Fruit fly (Drosophila melanogaster) whole organism: ENCODE measurements around the gene ppk28.

Source experiments
- CG8478 ChIP-seq: fragments of >200 bp; optimal IDR thresholded peaks from 2 replicates; lab custom pipeline; 2018; ENCODE audit warnings: inconsistent platforms
- EcR ChIP-seq, 2 experiments: fragments of >200 bp; optimal IDR thresholded peaks; 2 replicates each; lab custom pipeline; 2017; ENCODE audit warnings: missing biosample characterization in 2 of 2, missing genetic modification characterization in 2 of 2, missing genetic modification reagents in 2 of 2
- psq ChIP-seq: fragments of >200 bp; optimal IDR thresholded peaks from 2 replicates; lab custom pipeline; 2017
- usp ChIP-seq: fragments of >200 bp; optimal IDR thresholded peaks from 2 replicates; lab custom pipeline; 2017; ENCODE audit warnings: missing biosample characterization, missing genetic modification characterization, mixed read lengths

DNA sequence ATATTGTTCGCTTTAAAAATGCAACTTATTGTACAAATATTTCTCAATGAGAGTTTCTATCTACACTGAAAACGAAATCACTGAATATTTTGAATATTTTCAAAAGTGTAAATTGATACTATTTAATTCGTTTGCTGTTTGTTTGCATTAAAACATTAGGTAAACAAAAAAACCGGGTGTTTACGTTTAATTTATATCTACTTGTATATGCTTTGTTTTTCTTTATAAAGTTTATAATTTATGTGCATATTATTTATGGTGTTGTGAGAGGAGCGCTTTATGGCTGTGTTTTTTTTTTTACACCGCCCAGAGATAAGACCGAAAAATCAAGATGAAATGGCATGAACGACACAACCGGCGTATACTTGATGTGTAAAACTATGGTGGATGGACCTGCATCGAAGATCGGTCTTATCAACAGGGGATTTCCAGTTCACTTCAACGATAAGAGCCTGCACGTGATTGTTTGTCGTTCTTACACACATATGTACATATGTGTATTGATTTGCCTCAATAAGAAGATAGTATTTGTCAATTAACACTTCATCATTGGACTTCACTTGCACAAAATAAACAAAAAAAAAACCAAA, 23.7 kb downstream of the ppk28 start:
- TF ChIP-seq CG8478: no peak
- TF ChIP-seq psq (lab: Kevin White, UChicago): no peak
- TF ChIP-seq EcR (GFP tag; optimal IDR thresholded peaks at IDR 0.05; lab: Kevin White, UChicago): no peak
- TF ChIP-seq usp (GFP tag; lab: Kevin White, UChicago): no peak
